Fruit fly (Drosophila melanogaster) whole organism, embryonic: ENCODE data around the gene CG43658.

Source experiments
- CG13296 ChIP-seq: fragments of 200-800 bp; sonication (Bioruptor generic); optimal IDR thresholded peaks from 3 replicates; lab custom pipeline; 2018; ENCODE audit warnings: missing biosample characterization, mild to moderate bottlenecking, missing genetic modification characterization
- CG2712 ChIP-seq: fragments of 200-800 bp; optimal IDR thresholded peaks from 3 replicates; lab custom pipeline; 2019; ENCODE audit warnings: missing biosample characterization, mild to moderate bottlenecking, missing genetic modification characterization, moderate library complexity
- CG6272 ChIP-seq: fragments of 200-800 bp; sonication (Bioruptor generic); IDR thresholded peaks from 2 replicates; pipeline ENCODE4 v1.3.6; 2022; ENCODE audit warnings: missing biosample characterization, missing genetic modification characterization
- Dek ChIP-seq: fragments of 200-800 bp; sonication (Bioruptor generic); optimal IDR thresholded peaks from 3 replicates; lab custom pipeline; 2019; ENCODE audit warnings: missing biosample characterization, mild to moderate bottlenecking, missing genetic modification characterization, moderate library complexity
- fd3F ChIP-seq: fragments of 200-800 bp; sonication (Bioruptor generic); optimal IDR thresholded peaks from 2 replicates; lab custom pipeline; 2018; ENCODE audit warnings: missing biosample characterization, mild to moderate bottlenecking, missing genetic modification characterization, moderate library complexity
- kay ChIP-seq: fragments of 200-800 bp; sonication (Bioruptor generic); optimal IDR thresholded peaks from 2 replicates; lab custom pipeline; 2016; ENCODE audit warnings: missing biosample characterization, missing genetic modification characterization
- oc ChIP-seq: fragments of 200-800 bp; sonication (Bioruptor generic); optimal IDR thresholded peaks from 2 replicates; lab custom pipeline; 2018; ENCODE audit warnings: missing biosample characterization, mild to moderate bottlenecking, missing genetic modification characterization, moderate library complexity
- sens-2 ChIP-seq: fragments of 200-800 bp; sonication (Bioruptor generic); IDR thresholded peaks from 2 replicates; pipeline ENCODE4 v1.3.6; 2022; ENCODE audit warnings: missing biosample characterization, missing genetic modification characterization

- no peak for TF ChIP-seq kay (GFP tag; lab: Kevin White, UChicago)
- no peak for TF ChIP-seq CG6272 (GFP tag; lab: Robert Waterston, UW)
- no peak for TF ChIP-seq CG13296 (GFP tag; lab: Kevin White, UChicago)
- no peak for TF ChIP-seq Dek (tag; lab: Kevin White, UChicago)
- no peak for TF ChIP-seq fd3F (GFP tag; lab: Kevin White, UChicago)
- no peak for TF ChIP-seq oc (tag; lab: Kevin White, UChicago)
- TF ChIP-seq CG2712 (tag; lab: Kevin White, UChicago) = no peak
- TF ChIP-seq sens-2 = no peak
These were observed 62.0 kb downstream of the CG43658 start for dm6 chrX:17498982-17499381.
